Fruit fly (Drosophila melanogaster) whole organism, embryonic: Measurements from ENCODE around the gene CG15643.
A peak's percentile ranks its signal among the peaks of the same experiment; 100 is the strongest.

Source experiments
- Abd-B ChIP-seq: fragments of 200-800 bp; sonication (Bioruptor generic); optimal IDR thresholded peaks from 2 replicates; lab custom pipeline; 2018; ENCODE audit warnings: missing biosample characterization, mild to moderate bottlenecking, missing genetic modification characterization, moderate library complexity
- B-H1 ChIP-seq: fragments of 200-800 bp; sonication (Bioruptor generic); IDR thresholded peaks from 3 replicates; pipeline ENCODE4 v1.3.6; 2022; ENCODE audit warnings: missing biosample characterization, missing genetic modification characterization
- Bteb2 ChIP-seq: fragments of 200-800 bp; sonication (Bioruptor generic); optimal IDR thresholded peaks from 2 replicates; lab custom pipeline; 2016; ENCODE audit warnings: missing biosample characterization, missing genetic modification characterization
- C15 ChIP-seq: fragments of 200-800 bp; sonication (Bioruptor generic); IDR thresholded peaks from 3 replicates; pipeline ENCODE4 v1.3.6; 2022; ENCODE audit warnings: missing biosample characterization, missing genetic modification characterization
- CG10147 ChIP-seq: fragments of 200-800 bp; sonication (Bioruptor generic); optimal IDR thresholded peaks from 2 replicates; lab custom pipeline; 2019; ENCODE audit warnings: missing biosample characterization, mild to moderate bottlenecking, missing genetic modification characterization, moderate library complexity
- CG10274 ChIP-seq: fragments of 200-800 bp; sonication (Bioruptor generic); optimal IDR thresholded peaks from 3 replicates; lab custom pipeline; 2017; ENCODE audit warnings: missing biosample characterization, mild to moderate bottlenecking, missing genetic modification characterization
- CG10431 ChIP-seq: fragments of 200-800 bp; sonication (Bioruptor generic); optimal IDR thresholded peaks from 3 replicates; lab custom pipeline; 2018; ENCODE audit warnings: missing biosample characterization, mild to moderate bottlenecking, missing genetic modification characterization
- CG12942 ChIP-seq: fragments of 200-800 bp; sonication (Bioruptor generic); optimal IDR thresholded peaks from 3 replicates; lab custom pipeline; 2016; ENCODE audit warnings: missing biosample characterization, missing genetic modification characterization
- CG14710 ChIP-seq: fragments of 200-800 bp; sonication (Bioruptor generic); optimal IDR thresholded peaks from 3 replicates; lab custom pipeline; 2019; ENCODE audit warnings: missing biosample characterization, mild to moderate bottlenecking, missing genetic modification characterization, moderate library complexity
- CG15479 ChIP-seq: fragments of 200-800 bp; sonication (Bioruptor generic); optimal IDR thresholded peaks from 3 replicates; lab custom pipeline; 2019; ENCODE audit warnings: missing biosample characterization, mild to moderate bottlenecking, missing genetic modification characterization, moderate library complexity
- CG1602 ChIP-seq: fragments of 200-800 bp; sonication (Bioruptor generic); optimal IDR thresholded peaks from 3 replicates; lab custom pipeline; 2016; ENCODE audit warnings: missing biosample characterization, missing genetic modification characterization
- CG17829 ChIP-seq: fragments of 200-800 bp; optimal IDR thresholded peaks from 2 replicates; lab custom pipeline; 2019; ENCODE audit warnings: missing biosample characterization, mild to moderate bottlenecking, missing genetic modification characterization, moderate library complexity
- CG31224 ChIP-seq: fragments of 200-800 bp; sonication (Bioruptor generic); IDR thresholded peaks from 2 replicates; pipeline ENCODE4 v1.3.6; 2022; ENCODE audit warnings: missing biosample characterization, missing genetic modification characterization
- CG32767 ChIP-seq: fragments of 200-800 bp; sonication (Bioruptor generic); IDR thresholded peaks from 2 replicates; pipeline ENCODE4 v1.3.6; 2022; ENCODE audit warnings: missing biosample characterization, missing genetic modification characterization
- CG33213 ChIP-seq: fragments of 200-800 bp; sonication (Bioruptor generic); optimal IDR thresholded peaks from 3 replicates; lab custom pipeline; 2016; ENCODE audit warnings: missing biosample characterization, missing genetic modification characterization
- CG33557 ChIP-seq: fragments of 200-800 bp; sonication (Bioruptor generic); optimal IDR thresholded peaks from 2 replicates; lab custom pipeline; 2019; ENCODE audit warnings: missing biosample characterization, mild to moderate bottlenecking, missing genetic modification characterization, moderate library complexity
- CG3407 ChIP-seq: fragments of 200-800 bp; sonication (Bioruptor generic); optimal IDR thresholded peaks from 2 replicates; lab custom pipeline; 2018; ENCODE audit warnings: missing biosample characterization, mild to moderate bottlenecking, missing genetic modification characterization
- CG34224 ChIP-seq: fragments of 200-800 bp; sonication (Bioruptor generic); IDR thresholded peaks from 3 replicates; pipeline ENCODE4 v1.3.6; 2022; ENCODE audit warnings: missing biosample characterization, missing genetic modification characterization; ENCODE audit not compliant: partially characterized antibody
- CG34376 ChIP-seq: fragments of 200-800 bp; sonication (Bioruptor generic); optimal IDR thresholded peaks from 2 replicates; lab custom pipeline; 2018; ENCODE audit warnings: missing biosample characterization, mild to moderate bottlenecking, missing genetic modification characterization
- CG43689 ChIP-seq: fragments of 200-800 bp; sonication (Bioruptor generic); IDR thresholded peaks from 2 replicates; pipeline ENCODE4 v1.3.6; 2022; ENCODE audit warnings: missing biosample characterization, missing genetic modification characterization
- CG4730 ChIP-seq: fragments of 200-800 bp; sonication (Bioruptor generic); IDR thresholded peaks from 2 replicates; pipeline ENCODE4 v1.3.6; 2022; ENCODE audit warnings: missing biosample characterization, missing genetic modification characterization
- CG6272 ChIP-seq: fragments of 200-800 bp; sonication (Bioruptor generic); IDR thresholded peaks from 2 replicates; pipeline ENCODE4 v1.3.6; 2022; ENCODE audit warnings: missing biosample characterization, missing genetic modification characterization
- CG6854 ChIP-seq: fragments of 200-800 bp; sonication (Bioruptor generic); optimal IDR thresholded peaks from 3 replicates; lab custom pipeline; 2017; ENCODE audit warnings: missing biosample characterization, mild to moderate bottlenecking, missing genetic modification characterization
- CG7839 ChIP-seq: fragments of 200-800 bp; sonication (Bioruptor generic); optimal IDR thresholded peaks from 3 replicates; lab custom pipeline; 2018; ENCODE audit warnings: missing biosample characterization, mild to moderate bottlenecking, missing genetic modification characterization, moderate library complexity
- CG7928 ChIP-seq: fragments of 200-800 bp; sonication (Bioruptor generic); optimal IDR thresholded peaks from 2 replicates; lab custom pipeline; 2017; ENCODE audit warnings: missing biosample characterization, mild to moderate bottlenecking, missing genetic modification characterization
- CG8924 ChIP-seq: fragments of 200-800 bp; optimal IDR thresholded peaks from 3 replicates; lab custom pipeline; 2019; ENCODE audit warnings: missing biosample characterization, mild to moderate bottlenecking, missing genetic modification characterization, moderate library complexity
- CG9876 ChIP-seq: fragments of 200-800 bp; sonication (Bioruptor generic); optimal IDR thresholded peaks from 2 replicates; lab custom pipeline; 2016; ENCODE audit warnings: missing biosample characterization, missing genetic modification characterization
- CTCF ChIP-seq: fragments of 200-800 bp; sonication (Bioruptor generic); optimal IDR thresholded peaks from 2 replicates; lab custom pipeline; 2017; ENCODE audit warnings: missing biosample characterization, mild to moderate bottlenecking, missing genetic modification characterization, moderate library complexity
- D19A ChIP-seq: fragments of 200-800 bp; optimal IDR thresholded peaks from 3 replicates; lab custom pipeline; 2019; ENCODE audit warnings: missing biosample characterization, mild to moderate bottlenecking, missing genetic modification characterization, moderate library complexity
- HmgD ChIP-seq: fragments of 200-800 bp; sonication (Bioruptor generic); optimal IDR thresholded peaks from 3 replicates; lab custom pipeline; 2016; ENCODE audit warnings: missing biosample characterization, missing genetic modification characterization
- HmgZ ChIP-seq: fragments of 200-800 bp; sonication (Bioruptor generic); optimal IDR thresholded peaks from 2 replicates; lab custom pipeline; 2018; ENCODE audit warnings: missing biosample characterization, mild to moderate bottlenecking, missing genetic modification characterization
- Hmr ChIP-seq: fragments of 200-800 bp; sonication (Bioruptor generic); optimal IDR thresholded peaks from 3 replicates; lab custom pipeline; 2017; ENCODE audit warnings: mild to moderate bottlenecking, missing biosample characterization, missing genetic modification reagents, missing genetic modification characterization
- Scr ChIP-seq: fragments of 200-800 bp; sonication (Bioruptor generic); IDR thresholded peaks from 2 replicates; pipeline ENCODE4 v1.3.6; 2022; ENCODE audit warnings: missing biosample characterization, missing genetic modification characterization; ENCODE audit not compliant: partially characterized antibody
- Six4 ChIP-seq: fragments of 200-800 bp; sonication (Bioruptor generic); optimal IDR thresholded peaks from 2 replicates; lab custom pipeline; 2016; ENCODE audit warnings: missing biosample characterization, missing genetic modification characterization
- Xbp1 ChIP-seq: fragments of 200-800 bp; sonication (Bioruptor generic); optimal IDR thresholded peaks from 3 replicates; lab custom pipeline; 2016; ENCODE audit warnings: missing biosample characterization, mild to moderate bottlenecking, missing genetic modification characterization
- ase ChIP-seq: fragments of 200-800 bp; sonication (Bioruptor generic); IDR thresholded peaks from 3 replicates; pipeline ENCODE4 v1.3.6; 2022; ENCODE audit warnings: missing biosample characterization, missing genetic modification characterization
- ato ChIP-seq: fragments of 200-800 bp; sonication (Bioruptor generic); IDR thresholded peaks from 2 replicates; pipeline ENCODE4 v1.3.6; 2022; ENCODE audit warnings: missing biosample characterization, missing genetic modification characterization; ENCODE audit not compliant: partially characterized antibody
- chif ChIP-seq, 2 experiments: fragments of 200-800 bp; sonication (Bioruptor generic); optimal IDR thresholded peaks; 3 replicates each; lab custom pipeline; 2016; ENCODE audit warnings: missing biosample characterization in 2 of 2, missing genetic modification characterization in 2 of 2
- dan ChIP-seq: fragments of 200-800 bp; sonication (Bioruptor generic); IDR thresholded peaks from 2 replicates; pipeline ENCODE4 v1.3.6; 2022; ENCODE audit warnings: missing biosample characterization, missing genetic modification characterization
- fd64A ChIP-seq: fragments of 200-800 bp; sonication (Bioruptor generic); optimal IDR thresholded peaks from 3 replicates; lab custom pipeline; 2018; ENCODE audit warnings: missing biosample characterization, mild to moderate bottlenecking, missing genetic modification characterization
- fru ChIP-seq: fragments of >200 bp; optimal IDR thresholded peaks from 2 replicates; lab custom pipeline; 2017
- fu2 ChIP-seq: fragments of 200-800 bp; sonication (Bioruptor generic); optimal IDR thresholded peaks from 2 replicates; lab custom pipeline; 2016; ENCODE audit warnings: missing biosample characterization, missing genetic modification characterization
- lmd ChIP-seq: fragments of 200-800 bp; sonication (Bioruptor generic); IDR thresholded peaks from 2 replicates; pipeline ENCODE4 v1.3.6; 2022; ENCODE audit warnings: missing biosample characterization, missing genetic modification characterization
- pzg ChIP-seq: fragments of 200-800 bp; sonication (Bioruptor generic); optimal IDR thresholded peaks from 3 replicates; lab custom pipeline; 2018; ENCODE audit warnings: missing biosample characterization, mild to moderate bottlenecking, missing genetic modification characterization, moderate library complexity
- repo ChIP-seq: fragments of 200-800 bp; sonication (Bioruptor generic); optimal IDR thresholded peaks from 2 replicates; lab custom pipeline; 2016; ENCODE audit warnings: missing biosample characterization, missing genetic modification characterization
- shn ChIP-seq: fragments of 200-800 bp; sonication (Bioruptor generic); optimal IDR thresholded peaks from 3 replicates; lab custom pipeline; 2016; ENCODE audit warnings: missing biosample characterization, missing genetic modification characterization
- stc ChIP-seq: fragments of 200-800 bp; sonication (Bioruptor generic); IDR thresholded peaks from 2 replicates; pipeline ENCODE4 v1.3.6; 2022; ENCODE audit warnings: missing biosample characterization, missing genetic modification characterization
- stwl ChIP-seq: fragments of 200-800 bp; sonication (Bioruptor generic); optimal IDR thresholded peaks from 3 replicates; lab custom pipeline; 2018; ENCODE audit warnings: missing biosample characterization, mild to moderate bottlenecking, missing genetic modification characterization, moderate library complexity
- tin ChIP-seq: fragments of 200-800 bp; sonication (Bioruptor generic); optimal IDR thresholded peaks from 3 replicates; lab custom pipeline; 2016; ENCODE audit warnings: missing biosample characterization, missing genetic modification characterization
- trh ChIP-seq: fragments of 200-800 bp; sonication (Bioruptor generic); optimal IDR thresholded peaks from 2 replicates; lab custom pipeline; 2016; ENCODE audit warnings: missing biosample characterization, missing genetic modification characterization
- tup ChIP-seq: fragments of 200-800 bp; sonication (Bioruptor generic); optimal IDR thresholded peaks from 2 replicates; lab custom pipeline; 2016; ENCODE audit warnings: missing biosample characterization, mild to moderate bottlenecking, missing genetic modification characterization, moderate library complexity
- vfl ChIP-seq: fragments of 200-800 bp; sonication (Bioruptor generic); optimal IDR thresholded peaks from 2 replicates; lab custom pipeline; 2016; ENCODE audit warnings: missing biosample characterization, missing genetic modification characterization
- wdn ChIP-seq: fragments of 200-800 bp; sonication (Bioruptor generic); IDR thresholded peaks from 2 replicates; pipeline ENCODE4 v1.3.6; 2022; ENCODE audit warnings: missing biosample characterization, missing genetic modification characterization

Gene CG15643

dm6 chrX:15532062-15532461 is 39.9 kb downstream of the CG15643 start (continued):
- TF ChIP-seq CG10274 (GFP tag; lab: Kevin White, UChicago) (no peak), trh (no peak), CG17829 (tag; lab: Kevin White, UChicago) (peak; percentile 9), CG32767 (no peak), CG31224 (GFP tag; lab: Robert Waterston, UW) (no peak), CG12942 (GFP tag; lab: Kevin White, UChicago) (no peak), CG6272 (no peak), HmgD (no peak), pzg (GFP tag; lab: Kevin White, UChicago) (no peak), CG10431 (GFP tag; lab: Kevin White, UChicago) (no peak), fu2 (GFP tag; lab: Kevin White, UChicago) (no peak), CG6854 (GFP tag; lab: Kevin White, UChicago) (no peak), CG4730 (GFP tag; lab: Robert Waterston, UW) (0 out of 2 replicates have a peak, but pooled peaks have one; percentile 23), CG1602 (GFP tag; lab: Kevin White, UChicago) (no peak), ase (GFP tag; lab: Robert Waterston, UW) (0 out of 3 replicates have a peak, but pooled peaks have one; percentile 36), tin (GFP tag; lab: Kevin White, UChicago) (peak; percentile 5), CG7839 (tag; lab: Kevin White, UChicago) (peak; percentile 53), D19A (no peak), CG33557 (GFP tag; lab: Kevin White, UChicago) (no peak), CG15479 (GFP tag; lab: Kevin White, UChicago) (no peak), Bteb2 (GFP tag; lab: Kevin White, UChicago) (no peak), fru (lab: Kevin White, UChicago) (no peak), Abd-B (GFP tag; lab: Kevin White, UChicago) (peak; percentile 9), CTCF (no peak), CG10147 (no peak), fd64A (GFP tag; lab: Kevin White, UChicago) (no peak), CG33213 (GFP tag; lab: Kevin White, UChicago) (peak; percentile 2), stwl (tag; lab: Kevin White, UChicago) (no peak), wdn (GFP tag; lab: Robert Waterston, UW) (no peak), HmgZ (no peak), B-H1 (GFP tag; lab: Robert Waterston, UW) (no peak), tup (GFP tag; lab: Kevin White, UChicago) (no peak), CG9876 (GFP tag; lab: Kevin White, UChicago) (no peak), CG8924 (tag; lab: Kevin White, UChicago) (peak; percentile 9), CG7928 (GFP tag; lab: Kevin White, UChicago) (no peak), CG3407 (GFP tag; lab: Kevin White, UChicago) (no peak), vfl (GFP tag; lab: Kevin White, UChicago) (no peak), Six4 (no peak), stc (0 out of 2 replicates have a peak, but pooled peaks have one; percentile 31), CG43689 (GFP tag; lab: Robert Waterston, UW) (no peak), CG14710 (tag; lab: Kevin White, UChicago) (no peak), lmd (GFP tag; lab: Robert Waterston, UW) (peak; percentile 62), shn (no peak), CG34224 (GFP tag; lab: Robert Waterston, UW) (no peak), chif (GFP tag; optimal IDR thresholded peaks at IDR 0.05; lab: Kevin White, UChicago) (peak; percentile 0 to 17), dan (GFP tag; lab: Robert Waterston, UW) (no peak), ato (GFP tag; lab: Robert Waterston, UW) (no peak), Xbp1 (GFP tag; lab: Kevin White, UChicago) (peak; percentile 41), C15 (GFP tag; lab: Robert Waterston, UW) (no peak), Scr (no peak), CG34376 (no peak), Hmr (peak; percentile 43), repo (GFP tag; lab: Kevin White, UChicago) (no peak)
